Worm (Caenorhabditis elegans) whole organism, young adult: ENCODE data around the gene thn-4.

ENCODE experiments used
- B0035.1 ChIP-seq: sonication (generic microtip); optimal IDR thresholded peaks from 2 replicates; lab custom pipeline; 2016; ENCODE audit warnings: missing genetic modification characterization, mild to moderate bottlenecking, missing compliant biosample characterization, missing genotype, missing genetic modification reagents
- B0336.3 ChIP-seq: fragments of 200-800 bp; sonication (Bioruptor generic); IDR thresholded peaks from 2 replicates; pipeline ENCODE4 v1.3.6; 2022; ENCODE audit warnings: missing genetic modification characterization, missing compliant biosample characterization
- dpl-1 ChIP-seq: fragments of 150-350 bp; optimal IDR thresholded peaks from 2 replicates; lab custom pipeline; 2014; ENCODE audit warnings: missing biosample characterization, missing genetic modification reagents, missing genetic modification characterization
- nhr-179 ChIP-seq: sonication (generic microtip); optimal IDR thresholded peaks from 2 replicates; lab custom pipeline; 2016; ENCODE audit warnings: mild to moderate bottlenecking, missing genetic modification characterization, missing compliant biosample characterization
- rcor-1 ChIP-seq: fragments of 200-800 bp; sonication (Bioruptor generic); IDR thresholded peaks from 2 replicates; pipeline ENCODE4 v1.3.6; 2022; ENCODE audit warnings: missing genetic modification reagents, missing genetic modification characterization, missing compliant biosample characterization

- no peak for TF ChIP-seq B0336.3 (GFP tag; lab: Robert Waterston, UW)
- TF ChIP-seq rcor-1, result no peak
- no peak for TF ChIP-seq dpl-1 (GFP tag; lab: Kevin White, UChicago)
- no peak for TF ChIP-seq B0035.1 (tag; lab: Kevin White, UChicago)
- TF ChIP-seq nhr-179 (tag; lab: Kevin White, UChicago), result no peak
Measured at ce11 chrV:16884744-16885143, 13.5 kb upstream of the thn-4 start, which contains the start of gene F09C6.13.
